Worm (Caenorhabditis elegans): Measurements from ENCODE around the gene C27C12.1.

DNA sequence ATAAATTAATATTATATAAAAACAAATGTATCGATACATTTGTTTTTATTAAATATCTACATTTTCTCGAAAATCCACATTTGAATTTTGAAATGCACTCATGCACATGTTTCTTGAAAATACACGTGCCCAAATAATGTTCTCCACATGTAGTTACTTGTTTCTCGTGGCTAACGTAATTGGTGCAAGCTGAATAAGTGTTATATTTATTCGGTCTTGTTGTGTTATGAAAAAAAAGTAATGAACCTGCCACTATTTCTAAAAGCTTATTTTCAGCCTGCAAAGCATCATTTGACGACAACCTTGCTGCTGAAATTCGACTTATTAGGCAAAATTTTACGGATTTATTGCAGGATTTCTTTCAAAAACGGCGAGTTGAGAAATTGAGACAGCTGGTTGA is 40.2 kb downstream of the C27C12.1 start:
- TF ChIP-seq tra-4 (tag; optimal IDR thresholded peaks at IDR 0.05) (no peak), ets-7 (tag; optimal IDR thresholded peaks at IDR 0.05) (no peak), hmg-4 (GFP tag; optimal IDR thresholded peaks at IDR 0.05) (no peak), ama-1 (optimal IDR thresholded peaks at IDR 0.05) (no peak)

Measured in whole organism, early embryonic.